Worm (Caenorhabditis elegans) whole organism, midembryonic: Measurements from ENCODE around the gene klp-3.

Experiments used
- ztf-23 ChIP-seq: fragments of 200-800 bp; sonication (Bioruptor generic); IDR thresholded peaks from 2 replicates; pipeline ENCODE4 v1.3.6; 2022; ENCODE audit warnings: missing genetic modification reagents, missing genetic modification characterization, missing compliant biosample characterization
- ztf-29 ChIP-seq: fragments of 200-800 bp; sonication (Bioruptor generic); IDR thresholded peaks from 2 replicates; pipeline ENCODE4 v1.3.6; 2022; ENCODE audit warnings: missing genetic modification reagents, missing genetic modification characterization, missing compliant biosample characterization

ce11 chrII:7877744-7878468 lies 35.8 kb downstream of the klp-3 start, which contains the start of gene T01H3.2:
- TF ChIP-seq ztf-23 (GFP tag; lab: Robert Waterston, UW) (no peak), ztf-29 (GFP tag; lab: Robert Waterston, UW) (no peak)
